Worm (Caenorhabditis elegans): ENCODE data around the gene W03C9.5.

The W03C9.5 gene

DNA sequence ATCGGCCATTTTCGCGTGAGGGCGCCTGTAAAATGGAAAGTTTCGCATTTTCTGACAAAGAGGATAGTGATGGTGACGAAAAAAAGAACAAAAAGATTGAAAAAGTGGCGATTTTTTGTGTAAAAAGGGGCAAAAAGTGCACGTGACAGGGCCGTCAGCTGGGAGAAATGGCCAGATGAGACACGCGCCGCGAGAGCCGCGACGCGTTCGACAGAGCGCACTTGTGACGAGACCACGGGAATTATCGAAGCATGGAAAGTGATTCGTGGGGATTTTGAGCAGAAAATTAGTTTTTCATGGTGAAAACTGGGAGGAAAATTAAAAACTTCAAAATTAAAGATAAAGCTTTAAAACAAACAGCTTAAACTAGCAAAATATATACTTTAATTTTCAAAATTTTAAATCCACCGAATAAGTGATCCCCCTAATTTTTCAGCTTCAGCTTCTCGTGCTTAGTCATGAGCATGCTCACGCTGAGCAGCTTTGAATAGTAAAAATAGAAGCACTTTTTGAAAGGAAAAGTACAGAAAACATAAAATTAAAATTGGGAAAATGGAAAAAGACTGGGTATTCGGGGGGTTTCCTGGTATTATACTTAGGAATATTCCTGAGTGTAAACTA, at the start of gene W03C9.5 (continued):
- peak; percentile 84 to 94 for TF ChIP-seq lsy-2 (tag; optimal IDR thresholded peaks at IDR 0.05)
- peak in 1 of 2 experiments; percentile 78 for TF ChIP-seq unc-62 (GFP tag; optimal IDR thresholded peaks at IDR 0.05 in 1 of 2)
- TF ChIP-seq unc-62 (tag; optimal IDR thresholded peaks at IDR 0.05) = no peak
- TF ChIP-seq set-16 (GFP tag; IDR thresholded peaks at IDR 0.05) = peak; percentile 79
- peak; percentile 83; the same call in 1 of the 2 replicates for TF ChIP-seq D1046.2 (GFP tag; IDR thresholded peaks at IDR 0.05)
- TF ChIP-seq nhr-76 (tag; optimal IDR thresholded peaks at IDR 0.05) = peak; percentile 32
- no peak for TF ChIP-seq ztf-11 (tag; optimal IDR thresholded peaks at IDR 0.05)
- TF ChIP-seq ceh-44 (GFP tag; IDR thresholded peaks at IDR 0.05) = peak; percentile 84
- peak; percentile 94 for TF ChIP-seq dmd-6 (GFP tag; IDR thresholded peaks at IDR 0.05)
- peak; percentile 13 for TF ChIP-seq cey-2 (tag; optimal IDR thresholded peaks at IDR 0.05; ENCODE audit: borderline replicate concordance, insufficient read depth)
- TF ChIP-seq hmg-1.1 (GFP tag; IDR thresholded peaks at IDR 0.05) = peak; percentile 89
- TF ChIP-seq mdl-1 (tag; optimal IDR thresholded peaks at IDR 0.05) = peak; percentile 80 to 98
- TF ChIP-seq aha-1 (tag) = peak; percentile 99
- peak; percentile 49; the same call in 1 of the 2 replicates for TF ChIP-seq ctbp-1 (GFP tag; IDR thresholded peaks at IDR 0.05)
- TF ChIP-seq vab-7 (GFP tag; IDR thresholded peaks at IDR 0.05) = peak; percentile 93
- peak; percentile 93 for TF ChIP-seq dmd-9 (GFP tag; IDR thresholded peaks at IDR 0.05)
- peak; percentile 52 to 95 for TF ChIP-seq hif-1 (tag; optimal IDR thresholded peaks at IDR 0.05)
- TF ChIP-seq nhr-42 (GFP tag; IDR thresholded peaks at IDR 0.05) = peak; percentile 85; the same call in 1 of the 2 replicates
- peak; percentile 75 for TF ChIP-seq ama-1 (optimal IDR thresholded peaks at IDR 0.05)
- peak; percentile 61 for TF ChIP-seq nhr-48 (tag; optimal IDR thresholded peaks at IDR 0.05)
- TF ChIP-seq pha-4 (GFP tag; IDR thresholded peaks at IDR 0.05) = peak; percentile 56; the same call in 1 of the 2 replicates
- TF ChIP-seq pha-4 (tag; optimal IDR thresholded peaks at IDR 0.05) = no peak
- peak; percentile 97 for TF ChIP-seq mep-1 (tag; optimal IDR thresholded peaks at IDR 0.05)
- peak; percentile 84 for TF ChIP-seq jun-1 (tag; optimal IDR thresholded peaks at IDR 0.05)
- no peak for TF ChIP-seq pqm-1 (tag; optimal IDR thresholded peaks at IDR 0.05)
- peak; percentile 39 for TF ChIP-seq skn-1 (tag; optimal IDR thresholded peaks at IDR 0.05)
- TF ChIP-seq lin-39 (tag; optimal IDR thresholded peaks at IDR 0.05) = no peak
- peak; percentile 85 for TF ChIP-seq Y48G9A.11 (GFP tag; IDR thresholded peaks at IDR 0.05)
- no peak for TF ChIP-seq duxl-1 (tag; optimal IDR thresholded peaks at IDR 0.05; ENCODE audit: poor library complexity)
- no peak for TF ChIP-seq nhr-111 (GFP tag; optimal IDR thresholded peaks at IDR 0.05)
- peak; percentile 81 for TF ChIP-seq mdt-29 (GFP tag; IDR thresholded peaks at IDR 0.05)
- no peak for TF ChIP-seq F10B5.3 (tag; optimal IDR thresholded peaks at IDR 0.05)
- peak; percentile 91 for TF ChIP-seq nhr-28 (tag; optimal IDR thresholded peaks at IDR 0.05)
- no peak for TF ChIP-seq F26F4.8 (GFP tag; conservative IDR thresholded peaks at IDR 0.05)
- peak in 1 of 2 experiments; percentile 67; a peak in 2 of 4 replicates for TF ChIP-seq madf-5 (GFP tag; IDR thresholded peaks at IDR 0.05)
- TF ChIP-seq lin-1 (GFP tag; IDR thresholded peaks at IDR 0.05) = peak; percentile 64; the same call in 1 of the 2 replicates
- TF ChIP-seq tag-97 (GFP tag; IDR thresholded peaks at IDR 0.05) = no peak
- peak; percentile 79 for TF ChIP-seq egl-43 (GFP tag; IDR thresholded peaks at IDR 0.05)
- TF ChIP-seq hlh-11 (tag; optimal IDR thresholded peaks at IDR 0.05) = peak; percentile 100
- TF ChIP-seq saeg-2 (GFP tag; IDR thresholded peaks at IDR 0.05) = no peak
- TF ChIP-seq spr-3 (GFP tag; optimal IDR thresholded peaks at IDR 0.05) = peak; percentile 34
- no peak for TF ChIP-seq ceh-28 (tag; optimal IDR thresholded peaks at IDR 0.05)
- peak; percentile 82 for TF ChIP-seq zfp-3 (GFP tag; conservative IDR thresholded peaks at IDR 0.05)
- peak; percentile 97 for TF ChIP-seq lin-13 (GFP tag; optimal IDR thresholded peaks at IDR 0.05)
- TF ChIP-seq nhr-10 (tag; optimal IDR thresholded peaks at IDR 0.05) = peak; percentile 64
- TF ChIP-seq fkh-10 (GFP tag; optimal IDR thresholded peaks at IDR 0.05) = peak; percentile 81
- TF ChIP-seq ces-1 (GFP tag; optimal IDR thresholded peaks at IDR 0.05) = peak; percentile 35
- no peak for TF ChIP-seq attf-4 (tag; optimal IDR thresholded peaks at IDR 0.05)
- peak; percentile 65 for TF ChIP-seq nhr-102 (tag; optimal IDR thresholded peaks at IDR 0.05)
- 0 out of 2 replicates have a peak, but pooled peaks have one; percentile 15 for TF ChIP-seq php-3 (GFP tag; IDR thresholded peaks at IDR 0.05)

All from whole organism, L4 larva.